Fruit fly (Drosophila melanogaster) whole organism, embryonic: ENCODE results near the gene Tsr1.

Experiments used
- ATbp ChIP-seq: fragments of 200-800 bp; sonication (Bioruptor generic); optimal IDR thresholded peaks from 2 replicates; lab custom pipeline; 2017; ENCODE audit warnings: missing biosample characterization, mild to moderate bottlenecking, missing genetic modification characterization, missing genetic modification reagents
- Aef1 ChIP-seq: fragments of 200-800 bp; sonication (Bioruptor generic); IDR thresholded peaks from 3 replicates; pipeline ENCODE4 v1.3.6; 2022; ENCODE audit warnings: missing biosample characterization, missing genetic modification characterization
- Asciz ChIP-seq: fragments of 200-800 bp; sonication (Bioruptor generic); optimal IDR thresholded peaks from 2 replicates; lab custom pipeline; 2017; ENCODE audit warnings: missing biosample characterization, mild to moderate bottlenecking, missing genetic modification characterization, missing genetic modification reagents
- Atf3 ChIP-seq: fragments of 200-800 bp; sonication (Bioruptor generic); optimal IDR thresholded peaks from 3 replicates; lab custom pipeline; 2016; ENCODE audit warnings: missing biosample characterization, missing genetic modification characterization
- Blimp-1 ChIP-seq: fragments of 200-800 bp; sonication (Bioruptor generic); optimal IDR thresholded peaks from 3 replicates; lab custom pipeline; 2018; ENCODE audit warnings: missing biosample characterization, missing genetic modification characterization, mild to moderate bottlenecking, moderate library complexity, missing genetic modification reagents
- C15 ChIP-seq: fragments of 200-800 bp; sonication (Bioruptor generic); IDR thresholded peaks from 3 replicates; pipeline ENCODE4 v1.3.6; 2022; ENCODE audit warnings: missing biosample characterization, missing genetic modification characterization
- CG10209 ChIP-seq: fragments of 200-800 bp; sonication (Bioruptor generic); optimal IDR thresholded peaks from 3 replicates; lab custom pipeline; 2017; ENCODE audit warnings: missing biosample characterization, mild to moderate bottlenecking, missing genetic modification characterization, missing genetic modification reagents
- CG10959 ChIP-seq: fragments of 200-800 bp; sonication (Bioruptor generic); IDR thresholded peaks from 2 replicates; pipeline ENCODE4 v1.3.6; 2022; ENCODE audit warnings: missing biosample characterization, missing genetic modification characterization
- CG11398 ChIP-seq: fragments of 200-800 bp; sonication (Bioruptor generic); optimal IDR thresholded peaks from 2 replicates; lab custom pipeline; 2016; ENCODE audit warnings: missing biosample characterization, missing genetic modification characterization
- CG12299 ChIP-seq: fragments of 200-800 bp; sonication (Bioruptor generic); optimal IDR thresholded peaks from 2 replicates; lab custom pipeline; 2018; ENCODE audit warnings: missing biosample characterization, mild to moderate bottlenecking, missing genetic modification characterization
- CG12942 ChIP-seq: fragments of 200-800 bp; sonication (Bioruptor generic); optimal IDR thresholded peaks from 3 replicates; lab custom pipeline; 2016; ENCODE audit warnings: missing biosample characterization, missing genetic modification characterization
- CG15479 ChIP-seq: fragments of 200-800 bp; sonication (Bioruptor generic); optimal IDR thresholded peaks from 3 replicates; lab custom pipeline; 2019; ENCODE audit warnings: missing biosample characterization, mild to moderate bottlenecking, missing genetic modification characterization, moderate library complexity
- CG16779 ChIP-seq: fragments of 200-800 bp; sonication (Bioruptor generic); IDR thresholded peaks from 2 replicates; pipeline ENCODE4 v1.3.6; 2022; ENCODE audit warnings: missing biosample characterization, missing genetic modification characterization
- CG16815 ChIP-seq: fragments of 200-800 bp; sonication (Bioruptor generic); optimal IDR thresholded peaks from 3 replicates; lab custom pipeline; 2017; ENCODE audit warnings: missing biosample characterization, mild to moderate bottlenecking, missing genetic modification characterization
- CG17612 ChIP-seq: fragments of 200-800 bp; sonication (Bioruptor generic); IDR thresholded peaks from 2 replicates; pipeline ENCODE4 v1.3.6; 2022; ENCODE audit warnings: missing biosample characterization, missing genetic modification characterization
- CG17802 ChIP-seq: fragments of 200-800 bp; sonication (Bioruptor generic); optimal IDR thresholded peaks from 2 replicates; lab custom pipeline; 2018; ENCODE audit warnings: missing biosample characterization, mild to moderate bottlenecking, missing genetic modification characterization, moderate library complexity
- CG18011 ChIP-seq: fragments of 200-800 bp; sonication (Bioruptor generic); optimal IDR thresholded peaks from 2 replicates; lab custom pipeline; 2017; ENCODE audit warnings: missing biosample characterization, missing genetic modification characterization, mild to moderate bottlenecking, moderate library complexity, missing genotype
- CG18619 ChIP-seq: fragments of 200-800 bp; sonication (Bioruptor generic); optimal IDR thresholded peaks from 3 replicates; lab custom pipeline; 2017; ENCODE audit warnings: missing biosample characterization, mild to moderate bottlenecking, missing genetic modification characterization
- CG30020 ChIP-seq: fragments of 200-800 bp; optimal IDR thresholded peaks from 2 replicates; lab custom pipeline; 2019; ENCODE audit warnings: missing biosample characterization, mild to moderate bottlenecking, missing genetic modification characterization, moderate library complexity
- CG31365 ChIP-seq: fragments of 200-800 bp; sonication (Bioruptor generic); optimal IDR thresholded peaks from 2 replicates; lab custom pipeline; 2018; ENCODE audit warnings: missing biosample characterization, mild to moderate bottlenecking, missing genetic modification characterization
- CG33213 ChIP-seq: fragments of 200-800 bp; sonication (Bioruptor generic); optimal IDR thresholded peaks from 3 replicates; lab custom pipeline; 2016; ENCODE audit warnings: missing biosample characterization, missing genetic modification characterization
- CG3995 ChIP-seq: fragments of 200-800 bp; sonication (Bioruptor generic); optimal IDR thresholded peaks from 3 replicates; lab custom pipeline; 2016; ENCODE audit warnings: missing biosample characterization, missing genetic modification characterization
- CG4820 ChIP-seq: fragments of 200-800 bp; sonication (Bioruptor generic); optimal IDR thresholded peaks from 3 replicates; lab custom pipeline; 2016; ENCODE audit warnings: missing biosample characterization, missing genetic modification characterization
- CG6683 ChIP-seq: fragments of 200-800 bp; sonication (Bioruptor generic); optimal IDR thresholded peaks from 2 replicates; lab custom pipeline; 2017; ENCODE audit warnings: missing biosample characterization, mild to moderate bottlenecking, missing genetic modification characterization, missing genetic modification reagents
- CG7928 ChIP-seq: fragments of 200-800 bp; sonication (Bioruptor generic); optimal IDR thresholded peaks from 2 replicates; lab custom pipeline; 2017; ENCODE audit warnings: missing biosample characterization, mild to moderate bottlenecking, missing genetic modification characterization
- CG9437 ChIP-seq: fragments of 200-800 bp; sonication (Bioruptor generic); optimal IDR thresholded peaks from 2 replicates; lab custom pipeline; 2018; ENCODE audit warnings: missing biosample characterization, mild to moderate bottlenecking, missing genetic modification characterization
- Eip74EF ChIP-seq, 2 experiments: fragments of 200-800 bp in 1 of 2; fragments of >200 bp in 1 of 2; sonication (Bioruptor generic) in 1 of 2; optimal IDR thresholded peaks; 2 replicates each; lab custom pipeline; 2017 to 2019; ENCODE audit warnings: missing biosample characterization in 2 of 2, missing genetic modification characterization in 2 of 2, mild to moderate bottlenecking in 1 of 2, moderate library complexity in 1 of 2
- HLH54F ChIP-seq: fragments of 200-800 bp; sonication (Bioruptor generic); optimal IDR thresholded peaks from 3 replicates; lab custom pipeline; 2016; ENCODE audit warnings: missing biosample characterization, missing genetic modification characterization
- Hsf ChIP-seq: fragments of 200-800 bp; sonication (Bioruptor generic); optimal IDR thresholded peaks from 3 replicates; lab custom pipeline; 2016; ENCODE audit warnings: missing biosample characterization, missing genetic modification characterization
- NC2α ChIP-seq: fragments of 200-800 bp; sonication (Bioruptor generic); optimal IDR thresholded peaks from 2 replicates; lab custom pipeline; 2016; ENCODE audit warnings: missing biosample characterization, missing genetic modification characterization
- Poxn ChIP-seq: fragments of 200-800 bp; sonication (Bioruptor generic); IDR thresholded peaks from 2 replicates; pipeline ENCODE4 v1.3.6; 2022; ENCODE audit warnings: missing biosample characterization, missing genetic modification characterization
- Sry-β ChIP-seq: fragments of 200-800 bp; sonication (Bioruptor generic); optimal IDR thresholded peaks from 2 replicates; lab custom pipeline; 2018; ENCODE audit warnings: missing biosample characterization, mild to moderate bottlenecking, missing genetic modification characterization, moderate library complexity
- Trl ChIP-seq, 3 experiments: fragments of >200 bp in 2 of 3; fragments of 200-800 bp in 1 of 3; sonication (Bioruptor generic) in 1 of 3; optimal IDR thresholded peaks; 2 replicates in 1 of 3; 3 replicates in 2 of 3; lab custom pipeline; 2016 to 2017; ENCODE audit warnings: missing biosample characterization in 1 of 3, missing genetic modification characterization in 1 of 3
- br ChIP-seq: fragments of >200 bp; optimal IDR thresholded peaks from 2 replicates; lab custom pipeline; 2017
- dati ChIP-seq: fragments of 200-800 bp; sonication (Bioruptor generic); IDR thresholded peaks from 2 replicates; pipeline ENCODE4 v1.3.6; 2022; ENCODE audit warnings: missing biosample characterization, missing genetic modification characterization
- esg ChIP-seq: fragments of 200-800 bp; sonication (Bioruptor generic); conservative IDR thresholded peaks from 2 replicates; pipeline ENCODE4 v1.3.6; 2022; ENCODE audit warnings: missing biosample characterization, missing genetic modification characterization
- eve ChIP-seq, 2 experiments: fragments of >200 bp; optimal IDR thresholded peaks; 2 replicates each; lab custom pipeline; 2017; ENCODE audit warnings: missing biosample characterization in 2 of 2, missing genetic modification characterization in 2 of 2
- gce ChIP-seq: fragments of 200-800 bp; sonication (Bioruptor generic); IDR thresholded peaks from 3 replicates; pipeline ENCODE4 v1.3.6; 2022; ENCODE audit warnings: missing biosample characterization, missing genetic modification characterization
- gcm2 ChIP-seq: fragments of 200-800 bp; sonication (Bioruptor generic); optimal IDR thresholded peaks from 2 replicates; lab custom pipeline; 2016; ENCODE audit warnings: missing biosample characterization, missing genetic modification characterization
- lola ChIP-seq, 3 experiments: fragments of >200 bp in 2 of 3; fragments of 200-800 bp in 1 of 3; sonication (Bioruptor generic) in 1 of 3; optimal IDR thresholded peaks; 2 replicates each; lab custom pipeline; 2017 to 2019; ENCODE audit warnings: missing biosample characterization in 3 of 3, missing genetic modification characterization in 3 of 3, mild to moderate bottlenecking in 1 of 3, moderate library complexity in 1 of 3
- mirr ChIP-seq: fragments of 200-800 bp; sonication (Bioruptor generic); optimal IDR thresholded peaks from 3 replicates; lab custom pipeline; 2018; ENCODE audit warnings: missing biosample characterization, mild to moderate bottlenecking, missing genetic modification characterization
- onecut ChIP-seq: fragments of 200-800 bp; sonication (Bioruptor generic); IDR thresholded peaks from 2 replicates; pipeline ENCODE4 v1.3.6; 2022; ENCODE audit warnings: missing biosample characterization, missing genetic modification characterization
- peb ChIP-seq: fragments of 200-800 bp; sonication (Bioruptor generic); IDR thresholded peaks from 2 replicates; pipeline ENCODE4 v1.3.6; 2022; ENCODE audit warnings: missing biosample characterization, missing genetic modification characterization
- repo ChIP-seq: fragments of 200-800 bp; sonication (Bioruptor generic); optimal IDR thresholded peaks from 2 replicates; lab custom pipeline; 2016; ENCODE audit warnings: missing biosample characterization, missing genetic modification characterization
- ro ChIP-seq: fragments of 200-800 bp; sonication (Bioruptor generic); IDR thresholded peaks from 2 replicates; pipeline ENCODE4 v1.3.6; 2022; ENCODE audit warnings: missing biosample characterization, missing genetic modification characterization
- row ChIP-seq: fragments of 200-800 bp; sonication (Bioruptor generic); IDR thresholded peaks from 3 replicates; pipeline ENCODE4 v1.3.6; 2022; ENCODE audit warnings: missing biosample characterization, missing genetic modification characterization
- slou ChIP-seq: fragments of 200-800 bp; sonication (Bioruptor generic); optimal IDR thresholded peaks from 3 replicates; lab custom pipeline; 2016; ENCODE audit warnings: missing biosample characterization, missing genetic modification characterization
- sna ChIP-seq: fragments of 200-800 bp; sonication (Bioruptor generic); IDR thresholded peaks from 2 replicates; pipeline ENCODE4 v1.3.6; 2022; ENCODE audit warnings: missing biosample characterization, missing genetic modification characterization; ENCODE audit not compliant: partially characterized antibody
- sob ChIP-seq: fragments of 200-800 bp; sonication (Bioruptor generic); IDR thresholded peaks from 2 replicates; pipeline ENCODE4 v1.3.6; 2022; ENCODE audit warnings: missing biosample characterization, missing genetic modification characterization
- wor ChIP-seq: fragments of 200-800 bp; sonication (Bioruptor generic); IDR thresholded peaks from 2 replicates; pipeline ENCODE4 v1.3.6; 2022; ENCODE audit warnings: missing biosample characterization, missing genetic modification characterization
- z ChIP-seq: fragments of 200-800 bp; sonication (Bioruptor generic); IDR thresholded peaks from 3 replicates; pipeline ENCODE4 v1.3.6; 2022; ENCODE audit warnings: missing biosample characterization, missing genetic modification characterization

The Tsr1 gene

dm6 chr3L:21304400-21304799, 30.6 kb upstream of the Tsr1 start, which contains the start of the genes CG11309 and CG7632 (continued):
- peak; percentile 100 for TF ChIP-seq mirr (GFP tag; lab: Kevin White, UChicago)
- TF ChIP-seq CG16815 (GFP tag; lab: Kevin White, UChicago) = peak; percentile 92
- peak; percentile 87 for TF ChIP-seq CG7928 (GFP tag; lab: Kevin White, UChicago)
- TF ChIP-seq gcm2 (GFP tag; lab: Kevin White, UChicago) = peak; percentile 96
- TF ChIP-seq CG9437 = peak; percentile 96
- TF ChIP-seq CG10959 (GFP tag; lab: Robert Waterston, UW) = peak; percentile 97
- peak; percentile 97 for TF ChIP-seq Atf3 (GFP tag; lab: Kevin White, UChicago)
- TF ChIP-seq CG17802 (tag; lab: Kevin White, UChicago) = peak; percentile 93
- peak; percentile 93 for TF ChIP-seq CG30020 (tag; lab: Kevin White, UChicago)
- TF ChIP-seq CG15479 (GFP tag; lab: Kevin White, UChicago) = peak; percentile 81
- peak; percentile 84 for TF ChIP-seq Poxn (GFP tag; lab: Robert Waterston, UW)
- peak; percentile 98 for TF ChIP-seq CG12942 (GFP tag; lab: Kevin White, UChicago)
- peak; percentile 96 for TF ChIP-seq esg (GFP tag; lab: Robert Waterston, UW)
- peak; percentile 99 for TF ChIP-seq CG33213 (GFP tag; lab: Kevin White, UChicago)
- TF ChIP-seq CG16779 (GFP tag; lab: Robert Waterston, UW) = peak; percentile 97
- TF ChIP-seq eve (GFP tag; optimal IDR thresholded peaks at IDR 0.05; lab: Kevin White, UChicago) = peak; percentile 65 to 100
- TF ChIP-seq sna (GFP tag; lab: Robert Waterston, UW) = no peak; the same call in 1 of the 2 replicates
- peak; percentile 98 for TF ChIP-seq CG11398 (GFP tag; lab: Kevin White, UChicago)
- TF ChIP-seq CG6683 = peak; percentile 99
- peak in 1 of 2 experiments; percentile 100 for TF ChIP-seq Eip74EF (GFP tag; optimal IDR thresholded peaks at IDR 0.05; lab: Kevin White, UChicago)
- TF ChIP-seq CG18619 (GFP tag; lab: Kevin White, UChicago) = peak; percentile 99
- peak; percentile 99 for TF ChIP-seq CG10209 (GFP tag; lab: Kevin White, UChicago)
- TF ChIP-seq Blimp-1 (GFP tag; lab: Kevin White, UChicago) = peak; percentile 99
- no peak for TF ChIP-seq Trl (optimal IDR thresholded peaks at IDR 0.05; lab: Kevin White, UChicago)
- peak; percentile 99 for TF ChIP-seq Trl (GFP tag; optimal IDR thresholded peaks at IDR 0.05; lab: Kevin White, UChicago)
- TF ChIP-seq CG3995 (GFP tag; lab: Kevin White, UChicago) = peak; percentile 87
- TF ChIP-seq lola (GFP tag; optimal IDR thresholded peaks at IDR 0.05; lab: Kevin White, UChicago) = peak in 1 of 3 experiments; percentile 100
- TF ChIP-seq sob = peak; percentile 98
- peak; percentile 96 for TF ChIP-seq C15 (GFP tag; lab: Robert Waterston, UW)
- peak; percentile 82; the same call in 2 of the 3 replicates for TF ChIP-seq z
- TF ChIP-seq Asciz = peak; percentile 100
- peak; percentile 98 for TF ChIP-seq repo (GFP tag; lab: Kevin White, UChicago)
- peak; percentile 93 for TF ChIP-seq CG17612 (GFP tag; lab: Robert Waterston, UW)
- TF ChIP-seq br (lab: Kevin White, UChicago) = no peak
- TF ChIP-seq slou (GFP tag; lab: Kevin White, UChicago) = peak; percentile 96
- TF ChIP-seq CG18011 (GFP tag; lab: Kevin White, UChicago) = peak; percentile 93
- peak; percentile 93 for TF ChIP-seq wor
- peak; percentile 96 for TF ChIP-seq CG31365 (tag; lab: Kevin White, UChicago)
- TF ChIP-seq Aef1 (GFP tag; lab: Robert Waterston, UW) = peak; percentile 94
- TF ChIP-seq CG12299 (tag; lab: Kevin White, UChicago) = peak; percentile 100
- peak; percentile 100 for TF ChIP-seq CG4820 (GFP tag; lab: Kevin White, UChicago)
- TF ChIP-seq dati (GFP tag; lab: Robert Waterston, UW) = peak; percentile 95
- peak; percentile 98 for TF ChIP-seq NC2α (GFP tag; lab: Kevin White, UChicago)
- TF ChIP-seq ATbp (GFP tag; lab: Kevin White, UChicago) = peak; percentile 99
- TF ChIP-seq Hsf (GFP tag; lab: Kevin White, UChicago) = peak; percentile 99
- TF ChIP-seq HLH54F = peak; percentile 98
- TF ChIP-seq peb (GFP tag; lab: Robert Waterston, UW) = peak; percentile 96
- TF ChIP-seq gce (GFP tag; lab: Robert Waterston, UW) = peak; percentile 98
- TF ChIP-seq ro = peak; percentile 81
- TF ChIP-seq row (GFP tag; lab: Robert Waterston, UW) = peak; percentile 99
- peak; percentile 98 for TF ChIP-seq onecut (GFP tag; lab: Robert Waterston, UW)
- peak; percentile 81 for TF ChIP-seq Sry-β
